Worm (Caenorhabditis elegans) whole organism, L3 larva: Measurements from ENCODE around the gene srj-45.
A peak's percentile ranks its signal among the peaks of the same experiment; 100 is the strongest.

Experiments
- R02D3.7 ChIP-seq: fragments of 150-350 bp; optimal IDR thresholded peaks from 2 replicates; lab custom pipeline; 2014; ENCODE audit warnings: missing biosample characterization, missing genetic modification characterization
- aly-2 ChIP-seq: fragments of 150-350 bp; optimal IDR thresholded peaks from 2 replicates; lab custom pipeline; 2014; ENCODE audit warnings: missing biosample characterization, missing genetic modification characterization
- ama-1 ChIP-seq: fragments of 150-350 bp; optimal IDR thresholded peaks from 2 replicates; lab custom pipeline; 2018
- ceh-16 ChIP-seq: sonication (generic microtip); optimal IDR thresholded peaks from 2 replicates; lab custom pipeline; 2017; ENCODE audit warnings: missing biosample characterization, missing genetic modification characterization
- ceh-28 ChIP-seq: fragments of 150-350 bp; optimal IDR thresholded peaks from 2 replicates; lab custom pipeline; 2014; ENCODE audit warnings: missing biosample characterization, missing genetic modification reagents, missing genetic modification characterization
- ceh-82 ChIP-seq: fragments of 150-350 bp; optimal IDR thresholded peaks from 2 replicates; lab custom pipeline; 2014; ENCODE audit warnings: missing biosample characterization, missing genetic modification characterization
- egl-27 ChIP-seq: sonication (generic microtip); optimal IDR thresholded peaks from 4 replicates; lab custom pipeline; 2017; ENCODE audit warnings: missing biosample characterization, missing genetic modification reagents, missing genetic modification characterization
- egl-5 ChIP-seq: fragments of 150-350 bp; optimal IDR thresholded peaks from 2 replicates; lab custom pipeline; 2017; ENCODE audit warnings: missing biosample characterization, missing genetic modification reagents, missing genetic modification characterization, inconsistent platforms
- elt-1 ChIP-seq: fragments of 150-350 bp; optimal IDR thresholded peaks from 2 replicates; lab custom pipeline; 2014; ENCODE audit warnings: missing biosample characterization, missing genetic modification characterization
- elt-2 ChIP-seq: sonication (generic microtip); optimal IDR thresholded peaks from 2 replicates; lab custom pipeline; 2016; ENCODE audit warnings: missing genetic modification reagents, mild to moderate bottlenecking, missing genetic modification characterization, missing compliant biosample characterization
- elt-3 ChIP-seq, 3 experiments: fragments of 150-350 bp in 1 of 3; sonication (generic microtip) in 2 of 3; optimal IDR thresholded peaks; 2 replicates in 2 of 3; 4 replicates in 1 of 3; lab custom pipeline; 2014 to 2017; ENCODE audit warnings: missing biosample characterization in 3 of 3, missing genetic modification characterization in 3 of 3
- eor-1 ChIP-seq, 2 experiments: fragments of 150-350 bp; optimal IDR thresholded peaks; 2 replicates each; lab custom pipeline; 2014 to 2018; ENCODE audit warnings: missing biosample characterization in 2 of 2, missing genetic modification characterization in 2 of 2
- fkh-10 ChIP-seq: sonication (generic microtip); optimal IDR thresholded peaks from 2 replicates; lab custom pipeline; 2017; ENCODE audit warnings: missing biosample characterization, missing genetic modification reagents, missing genetic modification characterization
- fkh-2 ChIP-seq: fragments of 150-350 bp; optimal IDR thresholded peaks from 2 replicates; lab custom pipeline; 2014; ENCODE audit warnings: missing biosample characterization, missing genetic modification reagents, missing genetic modification characterization
- fos-1 ChIP-seq: fragments of 150-350 bp; optimal IDR thresholded peaks from 2 replicates; lab custom pipeline; 2014; ENCODE audit warnings: missing biosample characterization, missing genetic modification characterization
- lin-15B ChIP-seq: fragments of 150-350 bp; optimal IDR thresholded peaks from 2 replicates; lab custom pipeline; 2014; ENCODE audit warnings: missing biosample characterization, missing genetic modification characterization
- lin-39 ChIP-seq: fragments of 150-350 bp; optimal IDR thresholded peaks from 2 replicates; lab custom pipeline; 2018; ENCODE audit warnings: missing biosample characterization, missing genetic modification reagents, missing genetic modification characterization
- lsy-12 ChIP-seq: sonication (generic microtip); optimal IDR thresholded peaks from 2 replicates; lab custom pipeline; 2016; ENCODE audit warnings: mild to moderate bottlenecking, missing genetic modification characterization, missing compliant biosample characterization
- mdl-1 ChIP-seq: fragments of 150-350 bp; optimal IDR thresholded peaks from 2 replicates; lab custom pipeline; 2014; ENCODE audit warnings: missing biosample characterization, missing genetic modification characterization
- mml-1 ChIP-seq: fragments of 150-350 bp; sonication (generic microtip); optimal IDR thresholded peaks from 3 replicates; lab custom pipeline; 2014; ENCODE audit warnings: missing biosample characterization, missing genetic modification characterization
- nfya-1 ChIP-seq: sonication (generic microtip); optimal IDR thresholded peaks from 2 replicates; lab custom pipeline; 2017; ENCODE audit warnings: missing genetic modification characterization, mild to moderate bottlenecking, missing compliant biosample characterization, antibody characterized with exemption, moderate library complexity; ENCODE audit not compliant: insufficient read depth
- nhr-11 ChIP-seq: fragments of 150-350 bp; optimal IDR thresholded peaks from 2 replicates; lab custom pipeline; 2014; ENCODE audit warnings: missing biosample characterization, missing genetic modification characterization
- nhr-12 ChIP-seq: fragments of 150-350 bp; optimal IDR thresholded peaks from 2 replicates; lab custom pipeline; 2014; ENCODE audit warnings: missing biosample characterization, missing genetic modification characterization
- nhr-28 ChIP-seq: fragments of 150-350 bp; optimal IDR thresholded peaks from 2 replicates; lab custom pipeline; 2014; ENCODE audit warnings: missing biosample characterization, missing genetic modification characterization
- nhr-43 ChIP-seq: sonication (generic microtip); optimal IDR thresholded peaks from 2 replicates; lab custom pipeline; 2016; ENCODE audit warnings: mild to moderate bottlenecking, missing genetic modification characterization, missing compliant biosample characterization; ENCODE audit not compliant: poor library complexity, severe bottlenecking
- nhr-67 ChIP-seq: fragments of 150-350 bp; optimal IDR thresholded peaks from 2 replicates; lab custom pipeline; 2014; ENCODE audit warnings: missing biosample characterization, missing genetic modification characterization
- nhr-76 ChIP-seq: fragments of 150-350 bp; sonication (generic microtip); optimal IDR thresholded peaks from 5 replicates; lab custom pipeline; 2014; ENCODE audit warnings: missing biosample characterization, missing genetic modification characterization
- nhr-77 ChIP-seq: fragments of 150-350 bp; optimal IDR thresholded peaks from 2 replicates; lab custom pipeline; 2014; ENCODE audit warnings: missing biosample characterization, missing genetic modification characterization
- pha-4 ChIP-seq: fragments of 150-350 bp; optimal IDR thresholded peaks from 2 replicates; lab custom pipeline; 2014; ENCODE audit warnings: missing biosample characterization, missing genetic modification reagents, missing genetic modification characterization
- pqm-1 ChIP-seq: fragments of 150-350 bp; optimal IDR thresholded peaks from 2 replicates; lab custom pipeline; 2017; ENCODE audit warnings: missing biosample characterization, missing genetic modification characterization, inconsistent platforms
- snpc-4 ChIP-seq: fragments of 150-350 bp; optimal IDR thresholded peaks from 2 replicates; lab custom pipeline; 2014; ENCODE audit warnings: missing biosample characterization, missing genetic modification characterization
- tbx-2 ChIP-seq: sonication (generic microtip); optimal IDR thresholded peaks from 2 replicates; lab custom pipeline; 2016; ENCODE audit warnings: mild to moderate bottlenecking, missing genetic modification characterization, missing compliant biosample characterization
- unc-39 ChIP-seq: sonication (generic microtip); optimal IDR thresholded peaks from 4 replicates; lab custom pipeline; 2017; ENCODE audit warnings: missing biosample characterization, missing genetic modification characterization
- zag-1 ChIP-seq: fragments of 150-350 bp; optimal IDR thresholded peaks from 2 replicates; lab custom pipeline; 2014; ENCODE audit warnings: missing biosample characterization, missing genetic modification characterization
- ztf-11 ChIP-seq: fragments of 150-350 bp; optimal IDR thresholded peaks from 2 replicates; lab custom pipeline; 2014; ENCODE audit warnings: missing biosample characterization, missing genetic modification characterization

srj-45 gene

DNA sequence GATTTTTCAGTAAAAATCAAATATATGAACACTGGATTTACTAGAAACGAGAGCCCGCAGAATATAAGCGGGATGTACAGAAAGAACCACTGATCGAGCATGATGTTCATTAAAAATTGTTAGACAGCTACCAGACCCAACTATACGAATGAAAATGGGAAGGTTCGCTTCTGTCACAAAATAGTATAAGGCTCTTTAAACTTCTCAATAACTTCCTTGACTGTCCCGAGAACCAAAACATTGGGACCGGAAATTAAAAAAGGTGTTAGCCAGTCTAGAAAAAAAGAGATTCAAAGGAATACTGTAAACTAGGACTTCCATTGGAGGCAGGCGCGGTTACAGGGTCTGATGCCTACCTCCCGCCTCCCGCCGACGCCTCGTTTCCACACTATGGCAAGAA is 21.4 kb upstream of the srj-45 start, which contains the start of gene srj-55:
TSS of gene srj-55 (minus strand) at position 101 of the 400 bp plus-strand sequence.
- TF ChIP-seq nfya-1, result no peak
- no peak for TF ChIP-seq ceh-82 (tag; lab: Kevin White, UChicago)

ce11 chrV:2855473-2855872 is 19.1 kb upstream of the srj-45 start, which contains the start of gene srj-57:
Gene srj-57, minus strand, starts transcription at chrV:2855573.
- TF ChIP-seq pqm-1 (tag; lab: Kevin White, UChicago) (no peak), nhr-77 (tag; lab: Kevin White, UChicago) (no peak), tbx-2 (tag; lab: Kevin White, UChicago) (no peak), nhr-28 (tag; lab: Kevin White, UChicago) (no peak), elt-2 (no peak), fkh-2 (tag; lab: Kevin White, UChicago) (no peak), lsy-12 (no peak), ceh-82 (tag; lab: Kevin White, UChicago) (no peak), lin-39 (tag; lab: Kevin White, UChicago) (no peak), lin-15B (tag; lab: Kevin White, UChicago) (no peak), elt-3 (tag; optimal IDR thresholded peaks at IDR 0.05; lab: Kevin White, UChicago) (no peak), R02D3.7 (tag; lab: Kevin White, UChicago) (no peak), fkh-10 (GFP tag; lab: Kevin White, UChicago) (no peak), unc-39 (no peak)
- TF ChIP-seq, all 47 proteins: peak for 0

- peak; percentile 82 for TF ChIP-seq elt-2
- TF ChIP-seq tbx-2 (tag; lab: Kevin White, UChicago), result no peak
- TF ChIP-seq pqm-1 (tag; lab: Kevin White, UChicago), result peak; percentile 72
These were observed 12.7 kb upstream of the srj-45 start, which contains the start of gene ugt-53 for ce11 chrV:2849071-2849470. Gene ugt-53, plus strand, starts transcription at chrV:2849343.

DNA sequence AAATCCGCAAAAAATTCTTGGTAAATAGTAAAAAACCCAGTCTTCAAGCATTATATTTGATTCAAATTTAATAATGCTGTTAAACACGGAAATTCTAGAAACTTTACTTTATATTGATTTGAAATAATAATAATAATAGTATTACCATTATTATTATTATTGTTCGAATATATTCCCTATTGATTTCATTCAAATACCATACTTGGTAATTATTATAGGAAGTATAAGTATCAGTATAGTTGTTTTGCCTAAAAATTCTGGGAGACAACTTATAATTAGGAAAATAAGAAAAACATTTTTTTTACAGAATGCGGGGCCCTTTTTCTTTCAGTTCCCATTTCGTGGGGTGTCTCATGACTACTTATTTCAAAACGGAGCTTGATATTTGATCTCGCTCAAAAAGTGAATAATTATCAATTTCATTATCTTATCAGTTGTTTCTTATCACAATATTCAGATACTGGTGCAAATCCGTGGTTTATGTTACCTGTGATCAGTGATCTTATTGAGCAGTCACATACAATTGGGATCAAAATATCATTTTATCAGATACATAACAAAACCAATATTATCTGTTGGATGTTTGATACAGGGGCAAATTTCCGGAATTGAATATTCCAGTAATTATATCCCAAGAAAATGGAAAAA is 12.0 kb upstream of the srj-45 start, which contains the start of gene srj-49:
TSS of gene srj-49 (minus strand) at position 51 of the 648 bp plus-strand sequence.
- TF ChIP-seq ceh-16 (tag; lab: Kevin White, UChicago), result no peak
- TF ChIP-seq elt-2, result peak; percentile 90
- TF ChIP-seq pqm-1 (tag; lab: Kevin White, UChicago), result peak; percentile 84

- TF ChIP-seq pqm-1 (tag; lab: Kevin White, UChicago) (no peak), egl-5 (tag; lab: Kevin White, UChicago) (no peak), nhr-28 (tag; lab: Kevin White, UChicago) (no peak), elt-3 (tag; optimal IDR thresholded peaks at IDR 0.05; lab: Kevin White, UChicago) (no peak), ceh-16 (tag; lab: Kevin White, UChicago) (no peak), nhr-67 (tag; lab: Kevin White, UChicago) (no peak), ztf-11 (tag; lab: Kevin White, UChicago) (no peak), ama-1 (lab: Kevin White, UChicago) (no peak), nhr-12 (tag; lab: Kevin White, UChicago) (no peak), lin-15B (tag; lab: Kevin White, UChicago) (no peak), unc-39 (no peak), snpc-4 (no peak), nhr-11 (tag; lab: Kevin White, UChicago) (no peak), nhr-77 (tag; lab: Kevin White, UChicago) (no peak), nhr-76 (tag; lab: Kevin White, UChicago) (no peak), egl-27 (no peak), zag-1 (tag; lab: Kevin White, UChicago) (no peak)
These were observed 9.4 kb upstream of the srj-45 start, which contains the start of gene srj-44 for ce11 chrV:2845771-2846170. Gene srj-44, minus strand, starts transcription at chrV:2845871.

- no peak for TF ChIP-seq aly-2 (tag; lab: Kevin White, UChicago)
- no peak for TF ChIP-seq tbx-2 (tag; lab: Kevin White, UChicago)
- TF ChIP-seq ceh-82 (tag; lab: Kevin White, UChicago), result no peak
- no peak for TF ChIP-seq ztf-11 (tag; lab: Kevin White, UChicago)
These were observed 3.7 kb downstream of the srj-45 start, which contains the start of gene srj-50 for ce11 chrV:2832666-2833065. Gene srj-50, plus strand, starts transcription at chrV:2832966.

ce11 chrV:2830817-2831216 is 5.6 kb downstream of the srj-45 start, which contains the start of gene srw-2:
Gene srw-2, plus strand, starts transcription at chrV:2830878.
- TF ChIP-seq egl-27, result no peak
- TF ChIP-seq pha-4 (tag; lab: Kevin White, UChicago), result no peak
- no peak for TF ChIP-seq nhr-43 (tag; lab: Kevin White, UChicago)
- TF ChIP-seq elt-3 (tag; optimal IDR thresholded peaks at IDR 0.05; lab: Kevin White, UChicago), result no peak
- TF ChIP-seq ceh-28 (tag; lab: Kevin White, UChicago), result no peak
- TF ChIP-seq ceh-82 (tag; lab: Kevin White, UChicago), result no peak
- no peak for TF ChIP-seq unc-39
- TF ChIP-seq fos-1 (tag; lab: Kevin White, UChicago), result no peak
- TF ChIP-seq mml-1, result no peak
- TF ChIP-seq R02D3.7 (tag; lab: Kevin White, UChicago), result no peak
- no peak for TF ChIP-seq elt-1 (tag; lab: Kevin White, UChicago)
- no peak for TF ChIP-seq fkh-10 (GFP tag; lab: Kevin White, UChicago)
- no peak for TF ChIP-seq mdl-1 (tag; lab: Kevin White, UChicago)
- no peak for TF ChIP-seq eor-1 (tag; optimal IDR thresholded peaks at IDR 0.05; lab: Kevin White, UChicago)
- no peak for TF ChIP-seq ztf-11 (tag; lab: Kevin White, UChicago)
- TF ChIP-seq fkh-2 (tag; lab: Kevin White, UChicago), result no peak
